Worm (Caenorhabditis elegans): ENCODE measurements around the gene irld-20.
A peak's percentile ranks its signal among the peaks of the same experiment; 100 is the strongest.

The irld-20 gene

DNA sequence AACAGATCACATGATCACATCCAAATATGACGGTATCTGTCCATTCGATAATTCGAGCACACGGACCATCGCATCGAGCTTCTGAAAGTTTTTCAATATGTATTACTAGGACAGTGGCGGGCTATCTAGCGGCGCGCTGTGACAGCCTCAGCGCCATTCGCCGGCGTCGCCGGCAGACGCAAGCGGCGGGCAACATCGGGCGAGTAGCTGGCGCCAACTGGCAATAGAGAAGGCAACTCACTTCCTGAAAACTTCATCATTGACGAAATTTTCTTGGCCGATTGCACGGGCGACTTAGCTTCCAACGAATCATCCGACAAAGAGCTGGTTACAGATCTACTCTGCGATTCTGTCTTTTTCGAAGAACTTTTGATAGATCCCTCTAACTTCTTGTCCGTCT, 37.3 kb downstream of the irld-20 start:
- no peak for TF ChIP-seq Y55F3AM.14 (GFP tag; optimal IDR thresholded peaks at IDR 0.05)
- no peak for TF ChIP-seq lin-39 (tag; optimal IDR thresholded peaks at IDR 0.05)
- TF ChIP-seq egl-27 (tag; optimal IDR thresholded peaks at IDR 0.05), result no peak

DNA sequence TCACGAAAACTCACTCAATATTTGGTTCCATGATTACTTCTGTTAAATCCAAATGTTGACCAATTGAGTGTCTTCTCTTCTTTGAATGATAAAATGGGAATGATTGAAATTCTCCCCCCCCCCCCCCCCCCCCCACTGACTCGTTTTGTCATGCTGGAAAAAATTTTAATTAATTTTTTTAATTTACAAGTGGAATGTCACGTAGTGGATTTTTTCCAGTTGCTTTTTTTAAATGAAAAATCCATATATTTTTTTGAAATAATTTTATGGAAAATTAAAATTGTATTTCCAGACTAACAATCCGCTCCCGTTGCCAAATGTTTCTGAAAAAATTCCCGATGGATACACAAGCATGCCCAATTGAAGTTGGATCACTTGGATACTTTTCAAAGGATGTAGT, 38.5 kb downstream of the irld-20 start, which contains the start of gene BE10.1:
Gene BE10.1 (minus strand): TSS at position 101 of the 400 bp plus-strand sequence.
- TF ChIP-seq ama-1 (optimal IDR thresholded peaks at IDR 0.05), result no peak
- TF ChIP-seq C34F6.9 (tag; optimal IDR thresholded peaks at IDR 0.05), result no peak
- no peak for TF ChIP-seq unc-55 (GFP tag; optimal IDR thresholded peaks at IDR 0.05)
- TF ChIP-seq unc-39 (tag; optimal IDR thresholded peaks at IDR 0.05), result no peak
- no peak for TF ChIP-seq ceh-16 (tag; optimal IDR thresholded peaks at IDR 0.05)
- TF ChIP-seq gmeb-1 (tag; optimal IDR thresholded peaks at IDR 0.05), result no peak
- TF ChIP-seq zag-1 (tag; optimal IDR thresholded peaks at IDR 0.05), result no peak

DNA sequence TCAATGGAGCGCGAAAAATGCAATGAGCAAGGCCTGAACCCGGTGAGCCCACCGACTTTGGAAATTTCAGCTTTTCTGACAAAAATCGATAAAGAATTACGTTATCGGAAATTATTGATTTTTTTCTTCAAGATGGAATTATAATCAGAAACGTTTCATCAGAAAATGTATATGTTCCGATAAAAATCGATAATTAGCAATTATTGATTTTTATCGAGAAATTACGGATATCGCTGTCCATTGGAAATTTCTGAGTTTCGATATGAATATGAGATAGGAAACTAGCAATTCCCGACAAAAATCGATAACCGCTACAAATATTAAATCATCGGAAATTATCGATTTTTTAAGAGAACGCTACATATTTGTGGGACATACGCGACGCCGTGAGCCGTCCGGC, 43.3 kb downstream of the irld-20 start:
- TF ChIP-seq mbf-1 (tag; optimal IDR thresholded peaks at IDR 0.05) (no peak), snpc-4 (tag; optimal IDR thresholded peaks at IDR 0.05) (no peak), crh-2 (tag; optimal IDR thresholded peaks at IDR 0.05) (no peak), peb-1 (tag; optimal IDR thresholded peaks at IDR 0.05) (no peak), zag-1 (tag; optimal IDR thresholded peaks at IDR 0.05) (no peak), Y55F3AM.14 (GFP tag; optimal IDR thresholded peaks at IDR 0.05) (no peak), ZK546.5 (tag; optimal IDR thresholded peaks at IDR 0.05) (no peak), nhr-6 (tag; optimal IDR thresholded peaks at IDR 0.05) (no peak), ama-1 (optimal IDR thresholded peaks at IDR 0.05) (no peak), nhr-11 (tag; optimal IDR thresholded peaks at IDR 0.05) (no peak), nhr-23 (tag; optimal IDR thresholded peaks at IDR 0.05) (no peak), ztf-11 (tag; optimal IDR thresholded peaks at IDR 0.05) (no peak), nhr-77 (tag; optimal IDR thresholded peaks at IDR 0.05) (no peak), nhr-10 (tag; optimal IDR thresholded peaks at IDR 0.05) (no peak), lin-13 (GFP tag; optimal IDR thresholded peaks at IDR 0.05) (no peak), egl-27 (tag; optimal IDR thresholded peaks at IDR 0.05) (no peak), mab-5 (tag; optimal IDR thresholded peaks at IDR 0.05) (no peak), F13H6.1 (tag; optimal IDR thresholded peaks at IDR 0.05) (no peak), sem-4 (tag; optimal IDR thresholded peaks at IDR 0.05) (no peak), ceh-82 (tag; optimal IDR thresholded peaks at IDR 0.05) (no peak)

DNA sequence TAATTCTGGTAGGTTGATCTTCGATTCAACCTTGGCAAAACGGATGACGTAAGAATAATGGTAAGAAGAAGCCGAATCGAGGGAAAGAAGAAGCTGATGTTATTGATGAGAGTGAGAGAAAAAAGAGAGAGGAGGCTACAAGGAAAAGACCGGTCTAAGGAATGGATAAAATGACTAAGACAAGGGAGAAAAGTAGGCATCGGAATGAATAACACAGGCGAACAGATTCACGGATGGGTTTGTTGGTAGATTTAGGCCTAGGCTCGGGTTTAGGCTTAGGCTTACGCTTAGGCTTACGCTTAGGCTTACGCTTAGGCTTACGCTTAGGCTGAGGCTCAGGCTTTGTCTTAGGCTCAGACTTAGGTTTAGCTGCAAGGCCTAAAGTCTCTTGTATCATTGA, 47.6 kb downstream of the irld-20 start, which contains the start of gene agmo-1:
Gene agmo-1 (minus strand): TSS at position 101 of the 400 bp plus-strand sequence.
- TF ChIP-seq nhr-23 (tag; optimal IDR thresholded peaks at IDR 0.05) (no peak), nhr-237 (tag; optimal IDR thresholded peaks at IDR 0.05) (no peak), nhr-25 (tag; optimal IDR thresholded peaks at IDR 0.05) (no peak), mab-5 (tag; optimal IDR thresholded peaks at IDR 0.05) (no peak), mbf-1 (tag; optimal IDR thresholded peaks at IDR 0.05) (no peak), alr-1 (tag; optimal IDR thresholded peaks at IDR 0.05) (no peak), R02D3.7 (tag; optimal IDR thresholded peaks at IDR 0.05) (no peak), unc-39 (tag; optimal IDR thresholded peaks at IDR 0.05) (no peak), unc-62 (GFP tag; optimal IDR thresholded peaks at IDR 0.05) (no peak), dmd-4 (tag; optimal IDR thresholded peaks at IDR 0.05) (no peak), skn-1 (tag; optimal IDR thresholded peaks at IDR 0.05) (no peak), mdl-1 (tag; optimal IDR thresholded peaks at IDR 0.05) (no peak), ceh-82 (tag; optimal IDR thresholded peaks at IDR 0.05) (no peak)

DNA sequence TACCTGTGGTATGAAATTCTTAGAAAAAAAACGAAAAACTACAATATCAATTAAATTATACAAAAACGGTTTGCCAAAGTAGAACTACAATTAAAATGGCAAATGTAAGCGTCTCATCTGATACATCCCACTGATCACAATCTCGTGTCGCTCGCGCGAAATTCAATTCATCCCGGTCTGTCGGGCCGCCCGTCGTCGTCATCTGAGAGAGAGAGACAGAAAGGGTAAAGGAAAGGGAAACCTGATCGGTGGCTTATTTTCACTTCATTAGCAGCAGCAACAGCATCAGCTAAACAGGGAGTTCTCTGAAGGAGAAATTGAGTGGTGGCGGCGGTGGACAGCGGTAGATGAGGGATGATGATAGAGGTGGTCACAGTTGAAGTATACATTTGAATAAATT, 49.6 kb downstream of the irld-20 start:
- no peak for TF ChIP-seq lin-13 (GFP tag; optimal IDR thresholded peaks at IDR 0.05)
- TF ChIP-seq nhr-10 (tag; optimal IDR thresholded peaks at IDR 0.05), result no peak
- peak; percentile 47 for TF ChIP-seq fos-1 (tag; optimal IDR thresholded peaks at IDR 0.05)
- TF ChIP-seq mdl-1 (tag; optimal IDR thresholded peaks at IDR 0.05), result no peak
- TF ChIP-seq nhr-129 (tag; optimal IDR thresholded peaks at IDR 0.05), result no peak
- TF ChIP-seq elt-3 (tag; optimal IDR thresholded peaks at IDR 0.05), result no peak
- TF ChIP-seq nhr-6 (tag; optimal IDR thresholded peaks at IDR 0.05), result no peak
- TF ChIP-seq lsy-2 (tag; optimal IDR thresholded peaks at IDR 0.05), result no peak
- TF ChIP-seq mab-5 (tag; optimal IDR thresholded peaks at IDR 0.05), result no peak
- no peak for TF ChIP-seq egl-27 (tag; optimal IDR thresholded peaks at IDR 0.05)
- no peak for TF ChIP-seq snpc-4 (tag; optimal IDR thresholded peaks at IDR 0.05)
- no peak for TF ChIP-seq nhr-21 (tag; optimal IDR thresholded peaks at IDR 0.05)
- peak; percentile 93 for TF ChIP-seq blmp-1 (tag; optimal IDR thresholded peaks at IDR 0.05; ENCODE audit: insufficient read depth)
- TF ChIP-seq sem-4 (tag; optimal IDR thresholded peaks at IDR 0.05), result peak; percentile 56
- no peak for TF ChIP-seq nhr-11 (tag; optimal IDR thresholded peaks at IDR 0.05)
- TF ChIP-seq sma-3 (GFP tag; optimal IDR thresholded peaks at IDR 0.05), result no peak
- peak; percentile 58 for TF ChIP-seq ceh-16 (tag; optimal IDR thresholded peaks at IDR 0.05)
- TF ChIP-seq ama-1 (optimal IDR thresholded peaks at IDR 0.05), result no peak
- TF ChIP-seq nhr-237 (tag; optimal IDR thresholded peaks at IDR 0.05), result no peak
- TF ChIP-seq R02D3.7 (tag; optimal IDR thresholded peaks at IDR 0.05), result no peak
- TF ChIP-seq ztf-4 (tag; optimal IDR thresholded peaks at IDR 0.05), result no peak
- peak; percentile 18 for TF ChIP-seq nhr-25 (tag; optimal IDR thresholded peaks at IDR 0.05)
- no peak for TF ChIP-seq ztf-11 (tag; optimal IDR thresholded peaks at IDR 0.05)
- TF ChIP-seq mbf-1 (tag; optimal IDR thresholded peaks at IDR 0.05), result no peak
- TF ChIP-seq skn-1 (tag; optimal IDR thresholded peaks at IDR 0.05), result no peak
- no peak for TF ChIP-seq ztf-1 (GFP tag; conservative IDR thresholded peaks at IDR 0.05)
- TF ChIP-seq crh-2 (tag; optimal IDR thresholded peaks at IDR 0.05), result no peak
- no peak for TF ChIP-seq Y55F3AM.14 (GFP tag; optimal IDR thresholded peaks at IDR 0.05)
- no peak for TF ChIP-seq dmd-4 (tag; optimal IDR thresholded peaks at IDR 0.05)
